Fruit fly (Drosophila melanogaster) whole organism, pupa: ENCODE data around the gene CG13676.

Experiments
- CG13204 ChIP-seq: fragments of 200-800 bp; sonication (Bioruptor generic); optimal IDR thresholded peaks from 2 replicates; lab custom pipeline; 2018; ENCODE audit warnings: missing biosample characterization, mild to moderate bottlenecking, missing genetic modification characterization, moderate library complexity
- CG14655 ChIP-seq: fragments of 200-800 bp; sonication (Bioruptor generic); optimal IDR thresholded peaks from 3 replicates; lab custom pipeline; 2017; ENCODE audit warnings: mild to moderate bottlenecking, missing biosample characterization, missing genetic modification reagents, missing genetic modification characterization
- CG4496 ChIP-seq: fragments of 200-800 bp; sonication (Bioruptor generic); IDR thresholded peaks from 3 replicates; pipeline ENCODE4 v1.3.6; 2022; ENCODE audit warnings: missing biosample characterization, missing genetic modification characterization
- CG8159 ChIP-seq: fragments of 200-800 bp; sonication (Bioruptor generic); optimal IDR thresholded peaks from 3 replicates; lab custom pipeline; 2018; ENCODE audit warnings: missing biosample characterization, mild to moderate bottlenecking, missing genetic modification characterization, moderate library complexity
- CG9948 ChIP-seq: fragments of 200-800 bp; sonication (Bioruptor generic); optimal IDR thresholded peaks from 2 replicates; lab custom pipeline; 2018; ENCODE audit warnings: missing biosample characterization, mild to moderate bottlenecking, missing genetic modification characterization, moderate library complexity
- D1 ChIP-seq: fragments of 200-800 bp; sonication (Bioruptor generic); optimal IDR thresholded peaks from 2 replicates; lab custom pipeline; 2018; ENCODE audit warnings: missing biosample characterization, mild to moderate bottlenecking, missing genetic modification characterization, moderate library complexity
- EcR ChIP-seq: fragments of 200-800 bp; sonication (Bioruptor generic); optimal IDR thresholded peaks from 3 replicates; lab custom pipeline; 2019; ENCODE audit warnings: missing biosample characterization, missing genetic modification characterization, mild to moderate bottlenecking, moderate library complexity, missing genetic modification reagents
- gl ChIP-seq: fragments of 200-800 bp; sonication (Bioruptor generic); optimal IDR thresholded peaks from 2 replicates; lab custom pipeline; 2018; ENCODE audit warnings: missing biosample characterization, mild to moderate bottlenecking, missing genetic modification characterization

dm6 chr3L:8158715-8159380, 7.2 kb upstream of the CG13676 start, which contains the start of gene CG42445:
- TF ChIP-seq CG8159 (tag; lab: Kevin White, UChicago), result no peak
- no peak for TF ChIP-seq CG4496
- no peak for TF ChIP-seq D1
- no peak for TF ChIP-seq EcR (GFP tag; lab: Kevin White, UChicago)
- no peak for TF ChIP-seq CG14655 (GFP tag; lab: Kevin White, UChicago)
- TF ChIP-seq CG13204, result no peak
- TF ChIP-seq gl (tag; lab: Kevin White, UChicago), result no peak
- no peak for TF ChIP-seq CG9948 (tag; lab: Kevin White, UChicago)
